Worm (Caenorhabditis elegans): Measurements from ENCODE around the gene nas-33.

Gene nas-33

ce11 chrX:6468499-6468898 lies 13.4 kb upstream of the nas-33 start, which contains the start of gene C15B12.9:
Gene C15B12.9, plus strand, starts transcription at chrX:6468799.
- TF ChIP-seq nhr-76 (tag; optimal IDR thresholded peaks at IDR 0.05): no peak
- TF ChIP-seq isw-1 (GFP tag; IDR thresholded peaks at IDR 0.05): no peak
- no peak for TF ChIP-seq nhr-19 (GFP tag; conservative IDR thresholded peaks at IDR 0.05)
- TF ChIP-seq alr-1 (tag; optimal IDR thresholded peaks at IDR 0.05; ENCODE audit: borderline replicate concordance): no peak
- TF ChIP-seq unc-130 (tag; optimal IDR thresholded peaks at IDR 0.05): no peak
- TF ChIP-seq ceh-63 (GFP tag; optimal IDR thresholded peaks at IDR 0.05): no peak
- TF ChIP-seq egl-13 (tag; optimal IDR thresholded peaks at IDR 0.05): no peak
- no peak for TF ChIP-seq nhr-47 (tag; optimal IDR thresholded peaks at IDR 0.05)
- no peak for TF ChIP-seq lin-35 (GFP tag; optimal IDR thresholded peaks at IDR 0.05)
- TF ChIP-seq unc-86 (tag; optimal IDR thresholded peaks at IDR 0.05): no peak
- no peak for TF ChIP-seq unc-62 (GFP tag; optimal IDR thresholded peaks at IDR 0.05)

DNA sequence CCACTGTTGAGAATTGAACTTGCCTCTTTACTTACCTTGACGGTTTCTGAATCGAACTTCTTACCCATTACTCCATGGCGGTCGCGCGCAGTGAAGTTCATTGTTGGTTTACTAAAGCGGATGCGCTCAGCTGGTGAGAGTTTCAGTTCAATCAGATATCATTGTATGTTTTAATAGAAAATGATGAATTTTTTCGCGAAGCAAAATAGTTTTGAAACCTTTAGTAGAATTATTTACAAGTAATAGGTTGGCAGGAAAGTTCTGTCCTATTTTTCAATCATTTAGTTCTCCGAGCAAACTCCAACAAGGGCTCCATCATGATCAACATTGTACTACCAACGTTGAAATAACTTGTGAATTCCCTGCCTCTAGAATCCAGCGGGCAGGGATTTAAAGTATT lies 12.4 kb upstream of the nas-33 start, which contains the start of gene C15B12.3:
C15B12.3 (minus strand) TSS at position 101 of the 400 bp plus-strand sequence.
- TF ChIP-seq ces-1 (GFP tag; optimal IDR thresholded peaks at IDR 0.05) (no peak), rnt-1 (tag; optimal IDR thresholded peaks at IDR 0.05) (no peak), fos-1 (tag; optimal IDR thresholded peaks at IDR 0.05) (no peak), fkh-10 (GFP tag; optimal IDR thresholded peaks at IDR 0.05) (no peak), ceh-82 (tag; optimal IDR thresholded peaks at IDR 0.05) (no peak), nhr-84 (tag; optimal IDR thresholded peaks at IDR 0.05) (no peak), lin-14 (GFP tag; optimal IDR thresholded peaks at IDR 0.05) (no peak), elt-2 (tag; optimal IDR thresholded peaks at IDR 0.05) (no peak), nhr-28 (tag; optimal IDR thresholded peaks at IDR 0.05) (no peak)

DNA sequence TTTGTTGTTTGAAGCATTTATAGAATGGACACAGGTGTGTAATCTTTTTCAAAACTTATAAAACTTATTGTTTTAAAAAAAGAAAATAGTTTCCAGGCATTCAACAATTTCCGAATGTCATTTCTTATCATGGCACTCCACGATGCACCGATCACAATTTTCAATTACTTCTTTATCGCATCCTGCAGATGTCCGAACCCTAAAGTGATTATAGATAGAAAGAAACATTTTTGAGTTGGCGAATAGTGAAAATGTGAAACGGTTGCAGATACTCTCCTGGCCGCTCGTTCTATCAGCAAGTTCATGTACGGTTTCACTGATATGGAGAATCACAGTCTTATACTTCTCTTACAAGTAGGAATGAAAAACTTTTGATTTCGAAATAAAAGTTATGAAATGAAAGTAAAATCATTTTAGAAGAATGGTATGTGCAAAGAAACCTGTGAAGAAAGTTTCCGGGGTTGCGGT lies 8.0 kb upstream of the nas-33 start, which contains the start of gene C15B12.2:
C15B12.2 (plus strand) TSS at position 418 of the 468 bp plus-strand sequence.
- TF ChIP-seq pqm-1 (tag; optimal IDR thresholded peaks at IDR 0.05): no peak
- peak; percentile 72 for TF ChIP-seq elt-2 (tag; optimal IDR thresholded peaks at IDR 0.05)
- TF ChIP-seq alr-1 (tag; optimal IDR thresholded peaks at IDR 0.05; ENCODE audit: borderline replicate concordance): no peak
- no peak for TF ChIP-seq mep-1 (tag; optimal IDR thresholded peaks at IDR 0.05)

ce11 chrX:6462479-6462878 lies 7.4 kb upstream of the nas-33 start:
- TF ChIP-seq efl-3 (GFP tag; optimal IDR thresholded peaks at IDR 0.05): no peak
- TF ChIP-seq blmp-1 (tag; optimal IDR thresholded peaks at IDR 0.05): no peak
- TF ChIP-seq pqm-1 (tag; optimal IDR thresholded peaks at IDR 0.05): no peak
- TF ChIP-seq efl-1 (optimal IDR thresholded peaks at IDR 0.05): no peak
- peak in 1 of 2 experiments; percentile 88 for TF ChIP-seq efl-1 (GFP tag; optimal IDR thresholded peaks at IDR 0.05 in 1 of 2)
- no peak for TF ChIP-seq elt-3 (tag; optimal IDR thresholded peaks at IDR 0.05)
- TF ChIP-seq swsn-7 (tag; optimal IDR thresholded peaks at IDR 0.05): no peak

DNA sequence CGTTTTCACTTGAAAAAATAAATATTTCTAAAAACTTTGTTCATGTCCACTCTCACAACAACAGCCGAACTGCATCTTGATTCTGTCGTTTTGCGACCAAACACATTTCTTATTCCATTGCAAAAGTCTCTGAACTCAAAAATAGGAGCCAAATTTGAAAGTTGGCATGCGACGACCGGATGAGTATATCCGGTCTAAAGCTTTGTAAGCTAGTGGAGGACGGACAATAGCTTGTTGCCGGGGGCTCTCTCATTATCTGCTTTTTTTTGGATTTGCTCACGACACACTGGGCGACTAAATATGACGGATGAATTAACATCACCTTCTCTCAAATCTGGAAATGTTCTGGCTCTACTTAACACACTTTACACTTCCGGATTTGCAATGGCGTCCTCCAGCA lies 6.7 kb upstream of the nas-33 start, which contains the start of gene K04E7.1:
K04E7.1 (plus strand) TSS at position 301 of the 400 bp plus-strand sequence.
- no peak for TF ChIP-seq nhr-237 (tag; optimal IDR thresholded peaks at IDR 0.05)
- no peak for TF ChIP-seq ceh-63 (GFP tag; optimal IDR thresholded peaks at IDR 0.05)
- TF ChIP-seq sox-4 (tag; optimal IDR thresholded peaks at IDR 0.05): no peak
- no peak for TF ChIP-seq zag-1 (tag; optimal IDR thresholded peaks at IDR 0.05)
- no peak for TF ChIP-seq hlh-17 (GFP tag; optimal IDR thresholded peaks at IDR 0.05; ENCODE audit: borderline replicate concordance)
- TF ChIP-seq efl-3 (GFP tag; optimal IDR thresholded peaks at IDR 0.05): no peak
- TF ChIP-seq lin-35 (GFP tag; optimal IDR thresholded peaks at IDR 0.05): no peak
- TF ChIP-seq xbp-1 (tag; optimal IDR thresholded peaks at IDR 0.05): no peak
- no peak for TF ChIP-seq C16A3.4 (tag; optimal IDR thresholded peaks at IDR 0.05)
- no peak for TF ChIP-seq pag-3 (tag; optimal IDR thresholded peaks at IDR 0.05; ENCODE audit: borderline replicate concordance, insufficient read depth)
- TF ChIP-seq snu-23 (GFP tag; optimal IDR thresholded peaks at IDR 0.05): no peak
- no peak for TF ChIP-seq aly-2 (tag; optimal IDR thresholded peaks at IDR 0.05)
- no peak for TF ChIP-seq dsc-1 (tag; optimal IDR thresholded peaks at IDR 0.05)
- TF ChIP-seq mef-2 (tag; optimal IDR thresholded peaks at IDR 0.05): no peak
